Fruit fly (Drosophila melanogaster) Kc167 (cell line): ENCODE results near the gene gdl-ORF39.

ENCODE experiments used
- insv ChIP-seq: fragments of >200 bp; optimal IDR thresholded peaks from 3 replicates; lab custom pipeline; 2018; ENCODE audit warnings: missing external identifiers
- ttk ChIP-seq: sonication (Bioruptor generic); optimal IDR thresholded peaks from 2 replicates; lab custom pipeline; 2017; ENCODE audit warnings: missing external identifiers

DNA sequence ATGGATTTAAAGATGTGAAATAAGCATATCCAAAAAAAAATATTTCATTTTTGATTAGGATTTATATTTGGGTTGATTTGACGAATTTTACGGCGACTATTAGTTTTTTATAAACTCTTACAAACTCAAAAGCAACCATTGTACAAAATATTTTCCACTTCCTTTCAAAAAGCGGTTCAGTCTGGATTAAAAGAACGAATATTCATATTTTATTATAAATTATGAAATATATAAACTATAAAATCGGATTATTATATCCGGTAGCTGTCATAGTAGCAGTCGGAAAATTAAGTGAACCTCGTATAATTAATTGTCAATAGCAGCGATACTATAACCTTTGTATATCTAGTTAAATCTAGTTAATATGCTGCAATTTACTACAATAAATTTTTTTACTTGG is 13.8 kb upstream of the gdl-ORF39 start, which contains the start of gene CG12355:
- TF ChIP-seq insv (no peak), ttk (lab: Kevin White, UChicago) (no peak)
